Worm (Caenorhabditis elegans): Measurements from ENCODE around the gene inx-7.

DNA sequence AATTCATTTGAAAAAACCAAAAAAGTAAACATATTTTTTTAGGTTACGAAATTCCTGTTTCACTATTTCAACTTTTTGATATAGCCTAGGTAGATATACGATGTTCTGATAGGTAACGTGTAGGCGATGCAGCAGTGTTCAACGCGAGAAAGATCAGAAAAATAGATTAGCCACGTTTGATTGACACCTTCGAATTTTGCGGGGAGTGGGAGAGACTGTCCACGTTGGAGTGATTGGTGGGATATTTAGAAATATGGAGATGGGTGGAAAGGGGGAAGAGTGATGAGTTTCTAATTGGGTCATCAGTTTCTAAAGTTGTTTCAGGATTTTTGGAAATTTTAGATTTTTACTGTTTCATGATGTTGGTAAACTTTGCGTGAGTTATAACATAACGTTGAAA is 23.3 kb downstream of the inx-7 start:
- no peak for TF ChIP-seq F22D6.2 (tag; optimal IDR thresholded peaks at IDR 0.05)
- TF ChIP-seq madf-3 (GFP tag; IDR thresholded peaks at IDR 0.05) = no peak
- no peak for TF ChIP-seq gei-17 (GFP tag; optimal IDR thresholded peaks at IDR 0.05)
- TF ChIP-seq F37B4.10 (GFP tag; IDR thresholded peaks at IDR 0.05) = no peak
- no peak for TF ChIP-seq sptf-2 (GFP tag; optimal IDR thresholded peaks at IDR 0.05)
- no peak for TF ChIP-seq ceh-100 (GFP tag; IDR thresholded peaks at IDR 0.05)
- no peak for TF ChIP-seq ceh-27 (GFP tag; optimal IDR thresholded peaks at IDR 0.05)
- no peak for TF ChIP-seq pha-4 (tag; optimal IDR thresholded peaks at IDR 0.05)
- TF ChIP-seq hmg-1.2 (GFP tag; IDR thresholded peaks at IDR 0.05) = no peak
